Fruit fly (Drosophila melanogaster) Kc167 (cell line): ENCODE measurements around the gene RhoGAP92B.

Experiments
- insv ChIP-seq: fragments of >200 bp; optimal IDR thresholded peaks from 3 replicates; lab custom pipeline; 2018; ENCODE audit warnings: missing external identifiers
- ttk ChIP-seq: sonication (Bioruptor generic); optimal IDR thresholded peaks from 2 replicates; lab custom pipeline; 2017; ENCODE audit warnings: missing external identifiers

DNA sequence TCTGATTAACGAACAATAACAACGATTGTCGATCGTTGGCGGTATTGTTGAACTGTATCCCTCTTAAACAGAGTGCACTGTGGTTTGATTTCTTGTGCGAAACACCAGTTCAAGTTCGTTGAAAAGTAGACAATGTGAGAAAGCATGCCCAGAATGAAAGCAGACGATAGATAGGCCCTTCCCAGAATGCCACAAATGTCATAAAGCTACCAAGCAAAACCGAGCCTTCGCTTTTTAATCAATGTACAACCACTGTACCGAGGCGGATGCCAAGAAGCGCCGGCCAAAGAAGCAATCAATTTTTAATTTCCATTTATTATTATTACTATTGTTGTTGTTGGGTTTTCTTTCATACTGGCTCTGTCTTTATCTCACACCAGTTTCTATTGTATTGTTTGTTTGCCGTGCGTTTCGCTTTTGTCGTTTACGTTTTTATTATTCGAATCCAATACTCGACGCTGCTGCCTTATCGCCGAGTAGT, 3.9 kb downstream of the RhoGAP92B start:
- no peak for TF ChIP-seq ttk (lab: Kevin White, UChicago)
- TF ChIP-seq insv: no peak
